Fruit fly (Drosophila melanogaster) whole organism, prepupa: Measurements from ENCODE around the gene Nepl5.

Experiments used
- CG15336 ChIP-seq: fragments of 200-800 bp; sonication (Bioruptor generic); IDR thresholded peaks from 2 replicates; pipeline ENCODE4 v1.3.6; 2022; ENCODE audit warnings: missing biosample characterization, missing genetic modification characterization
- CG16779 ChIP-seq: fragments of 200-800 bp; sonication (Bioruptor generic); optimal IDR thresholded peaks from 3 replicates; lab custom pipeline; 2017; ENCODE audit warnings: missing biosample characterization, mild to moderate bottlenecking, missing genetic modification characterization
- CG32006 ChIP-seq: fragments of 200-800 bp; sonication (Bioruptor generic); optimal IDR thresholded peaks from 3 replicates; lab custom pipeline; 2017; ENCODE audit warnings: missing biosample characterization, mild to moderate bottlenecking, missing genetic modification characterization
- CG4318 ChIP-seq: fragments of 200-800 bp; sonication (Bioruptor generic); optimal IDR thresholded peaks from 3 replicates; lab custom pipeline; 2017; ENCODE audit warnings: missing biosample characterization, mild to moderate bottlenecking, missing genetic modification characterization
- CG6163 ChIP-seq: fragments of 200-800 bp; sonication (Bioruptor generic); IDR thresholded peaks from 3 replicates; pipeline ENCODE4 v1.3.6; 2022; ENCODE audit warnings: missing biosample characterization, missing genetic modification characterization
- CG6854 ChIP-seq: fragments of 200-800 bp; sonication (Bioruptor generic); optimal IDR thresholded peaks from 2 replicates; lab custom pipeline; 2017; ENCODE audit warnings: missing biosample characterization, mild to moderate bottlenecking, missing genetic modification characterization
- CG8119 ChIP-seq: fragments of 200-800 bp; sonication (Bioruptor generic); IDR thresholded peaks from 3 replicates; pipeline ENCODE4 v1.3.6; 2022; ENCODE audit warnings: missing biosample characterization, missing genetic modification characterization
- Hr38 ChIP-seq: sonication (Bioruptor generic); optimal IDR thresholded peaks from 2 replicates; lab custom pipeline; 2016; ENCODE audit warnings: missing biosample characterization, missing genetic modification characterization
- Hr39 ChIP-seq: fragments of 200-800 bp; sonication (Bioruptor generic); optimal IDR thresholded peaks from 2 replicates; lab custom pipeline; 2016; ENCODE audit warnings: missing biosample characterization, missing genetic modification characterization
- OdsH ChIP-seq: fragments of 200-800 bp; sonication (Bioruptor generic); optimal IDR thresholded peaks from 3 replicates; lab custom pipeline; 2016; ENCODE audit warnings: missing biosample characterization, missing genetic modification characterization
- Sox102F ChIP-seq: fragments of 200-800 bp; sonication (Bioruptor generic); optimal IDR thresholded peaks from 2 replicates; lab custom pipeline; 2016; ENCODE audit warnings: missing biosample characterization, mild to moderate bottlenecking, missing genetic modification characterization
- achi ChIP-seq: fragments of 200-800 bp; sonication (Bioruptor generic); optimal IDR thresholded peaks from 3 replicates; lab custom pipeline; 2016; ENCODE audit warnings: missing biosample characterization, missing genetic modification characterization
- dsx ChIP-seq: fragments of 200-800 bp; optimal IDR thresholded peaks from 3 replicates; lab custom pipeline; 2019; ENCODE audit warnings: missing biosample characterization, mild to moderate bottlenecking, missing genetic modification characterization, moderate library complexity; ENCODE audit not compliant: poor library complexity, severe bottlenecking
- net ChIP-seq: fragments of 200-800 bp; sonication (Bioruptor generic); optimal IDR thresholded peaks from 3 replicates; lab custom pipeline; 2016; ENCODE audit warnings: missing biosample characterization, missing genetic modification characterization

DNA sequence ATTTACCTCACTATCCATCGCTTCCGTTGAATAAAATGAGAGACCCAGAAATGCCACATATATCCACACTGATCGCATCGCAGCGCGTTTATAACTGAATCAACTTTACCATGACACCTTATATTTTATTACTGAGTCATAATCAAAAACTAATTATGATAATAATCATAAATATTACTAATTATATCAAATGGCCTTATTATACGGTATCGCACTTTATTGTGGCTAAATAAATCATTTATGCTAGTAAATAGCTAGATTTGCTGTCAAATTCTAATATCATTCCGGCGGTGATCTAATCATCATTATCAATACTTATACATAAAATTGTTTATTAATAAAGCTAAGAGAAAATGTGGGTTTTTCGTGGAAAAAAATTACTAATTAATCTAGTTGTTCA, 22.8 kb upstream of the Nepl5 start, which contains the start of gene CG9500:
- TF ChIP-seq Hr38 (GFP tag; lab: Kevin White, UChicago) (no peak), CG32006 (GFP tag; lab: Kevin White, UChicago) (no peak), Sox102F (GFP tag; lab: Kevin White, UChicago) (no peak), CG8119 (GFP tag; lab: Robert Waterston, UW) (no peak), CG6163 (GFP tag; lab: Robert Waterston, UW) (no peak), CG15336 (GFP tag; lab: Robert Waterston, UW) (no peak), CG6854 (GFP tag; lab: Kevin White, UChicago) (no peak), CG16779 (tag; lab: Kevin White, UChicago) (no peak), achi (GFP tag; lab: Kevin White, UChicago) (no peak), OdsH (no peak), CG4318 (GFP tag; lab: Kevin White, UChicago) (no peak), dsx (GFP tag; lab: Kevin White, UChicago) (no peak), net (GFP tag; lab: Kevin White, UChicago) (no peak), Hr39 (GFP tag; lab: Kevin White, UChicago) (no peak)
